Worm (Caenorhabditis elegans): ENCODE results near the gene T05C1.5.

The T05C1.5 gene

ce11 chrII:4470972-4471645, 19.5 kb downstream of the T05C1.5 start, which contains the start of gene W06B4.1 (continued):
- TF ChIP-seq Y95B8A.8 (GFP tag; IDR thresholded peaks at IDR 0.05) (0 out of 2 replicates have a peak, but pooled peaks have one; percentile 23), snpc-3.4 (tag; optimal IDR thresholded peaks at IDR 0.05) (peak; percentile 73), F57C9.4 (tag; optimal IDR thresholded peaks at IDR 0.05) (no peak), him-1 (tag; optimal IDR thresholded peaks at IDR 0.05) (peak; percentile 34), akir-1 (GFP tag; optimal IDR thresholded peaks at IDR 0.05) (no peak), dox-1 (GFP tag; IDR thresholded peaks at IDR 0.05) (peak; percentile 74), athp-1 (tag; optimal IDR thresholded peaks at IDR 0.05) (peak; percentile 14), nhr-90 (tag; optimal IDR thresholded peaks at IDR 0.05) (no peak), sdz-38 (tag; optimal IDR thresholded peaks at IDR 0.05) (no peak), efl-1 (GFP tag; optimal IDR thresholded peaks at IDR 0.05) (peak; percentile 94)

ce11 chrII:4468897-4469459, 21.7 kb downstream of the T05C1.5 start:
- TF ChIP-seq aptf-3 (GFP tag; IDR thresholded peaks at IDR 0.05) (no peak), lir-1 (GFP tag; conservative IDR thresholded peaks at IDR 0.05) (no peak), nhr-80 (tag; optimal IDR thresholded peaks at IDR 0.05) (peak; percentile 77), ztf-25 (GFP tag; IDR thresholded peaks at IDR 0.05) (no peak), ceh-58 (GFP tag; IDR thresholded peaks at IDR 0.05) (no peak), rec-8 (tag; optimal IDR thresholded peaks at IDR 0.05) (no peak), hmg-1.2 (GFP tag; IDR thresholded peaks at IDR 0.05) (peak; percentile 38; the same call in 1 of the 2 replicates), lin-54 (GFP tag; optimal IDR thresholded peaks at IDR 0.05) (no peak), sea-2 (GFP tag; IDR thresholded peaks at IDR 0.05) (no peak), dox-1 (GFP tag; IDR thresholded peaks at IDR 0.05) (peak; percentile 22; the same call in 1 of the 2 replicates), athp-1 (tag; optimal IDR thresholded peaks at IDR 0.05) (no peak), cebp-1 (GFP tag; IDR thresholded peaks at IDR 0.05) (no peak), cebp-1 (tag; optimal IDR thresholded peaks at IDR 0.05) (peak; percentile 19), ztf-6 (GFP tag; IDR thresholded peaks at IDR 0.05) (no peak), attf-5 (GFP tag; optimal IDR thresholded peaks at IDR 0.05) (peak; percentile 4), K12H6.12 (tag; optimal IDR thresholded peaks at IDR 0.05) (no peak), zim-3 (tag; optimal IDR thresholded peaks at IDR 0.05) (no peak)

ce11 chrII:4467869-4468268, 22.8 kb downstream of the T05C1.5 start, which contains the start of gene W06B4.2:
Gene W06B4.2, plus strand, starts transcription at chrII:4468169.
- TF ChIP-seq lin-26 (GFP tag; IDR thresholded peaks at IDR 0.05) (no peak), ZK185.1 (tag; optimal IDR thresholded peaks at IDR 0.05; ENCODE audit: poor library complexity, severe bottlenecking) (no peak), Y53G8AR.9 (GFP tag; conservative IDR thresholded peaks at IDR 0.05) (no peak), lsy-27 (tag; optimal IDR thresholded peaks at IDR 0.05; ENCODE audit: borderline replicate concordance, insufficient read depth) (no peak), hlh-26 (GFP tag; conservative IDR thresholded peaks at IDR 0.05) (no peak), Y79H2A.3 (GFP tag; conservative IDR thresholded peaks at IDR 0.05) (no peak), hrde-1 (tag; optimal IDR thresholded peaks at IDR 0.05; ENCODE audit: borderline replicate concordance) (no peak), T26A5.8 (tag; optimal IDR thresholded peaks at IDR 0.05) (no peak), egl-44 (GFP tag; IDR thresholded peaks at IDR 0.05) (no peak), ztf-28 (GFP tag; IDR thresholded peaks at IDR 0.05) (no peak), atf-7 (tag; optimal IDR thresholded peaks at IDR 0.05) (no peak), gei-17 (GFP tag; optimal IDR thresholded peaks at IDR 0.05) (no peak)

Measured in whole organism, young adult.